Worm (Caenorhabditis elegans): Measurements from ENCODE around the gene set-6.

DNA sequence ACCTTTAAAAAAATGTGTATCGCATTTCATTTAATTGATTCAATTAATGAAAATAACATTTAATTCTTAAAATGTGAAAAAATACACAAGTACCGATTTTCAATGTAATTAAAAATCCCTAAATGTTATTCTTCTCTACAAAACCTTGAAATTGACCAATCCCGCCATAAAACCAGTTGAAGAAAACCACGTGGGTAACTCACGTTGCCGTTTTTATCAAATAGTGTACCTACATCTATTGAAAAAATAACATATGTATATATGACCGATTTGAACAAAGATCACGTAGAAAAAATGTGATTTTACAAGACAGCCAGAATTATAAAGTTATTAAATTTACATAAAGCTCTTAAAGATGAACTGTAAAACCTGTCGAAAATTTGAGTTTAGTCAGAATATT, 9.3 kb downstream of the set-6 start:
- TF ChIP-seq repo-1 (tag; optimal IDR thresholded peaks at IDR 0.05) (no peak), pbrm-1 (GFP tag; IDR thresholded peaks at IDR 0.05) (no peak), pha-4 (tag; optimal IDR thresholded peaks at IDR 0.05) (no peak), egl-18 (GFP tag; IDR thresholded peaks at IDR 0.05) (no peak), unc-62 (GFP tag; optimal IDR thresholded peaks at IDR 0.05) (no peak), zim-3 (tag; optimal IDR thresholded peaks at IDR 0.05) (no peak), ama-1 (optimal IDR thresholded peaks at IDR 0.05) (no peak), ama-1 (GFP tag; optimal IDR thresholded peaks at IDR 0.05) (no peak), ceh-40 (GFP tag; IDR thresholded peaks at IDR 0.05) (no peak), F57A8.1 (GFP tag; optimal IDR thresholded peaks at IDR 0.05) (no peak)

Measured in whole organism, young adult.